Worm (Caenorhabditis elegans) whole organism, mixed stage, embryonic: Measurements from ENCODE around the gene sre-30.

ENCODE experiments used
- drap-1 ChIP-seq: fragments of 200-800 bp; sonication (Bioruptor generic); optimal IDR thresholded peaks from 3 replicates; lab custom pipeline; 2018; ENCODE audit warnings: mild to moderate bottlenecking, missing genetic modification characterization, missing compliant biosample characterization
- elt-3 ChIP-seq: fragments of 150-350 bp; optimal IDR thresholded peaks from 2 replicates; lab custom pipeline; 2014; ENCODE audit warnings: missing biosample characterization, missing genetic modification characterization
- nhr-12 ChIP-seq: fragments of 150-350 bp; optimal IDR thresholded peaks from 2 replicates; lab custom pipeline; 2014; ENCODE audit warnings: missing biosample characterization, missing genetic modification characterization
- nhr-76 ChIP-seq: sonication (generic microtip); optimal IDR thresholded peaks from 2 replicates; lab custom pipeline; 2017; ENCODE audit warnings: missing biosample characterization, missing genetic modification characterization
- pha-4 ChIP-seq: fragments of 150-350 bp; optimal IDR thresholded peaks from 2 replicates; lab custom pipeline; 2018; ENCODE audit warnings: missing biosample characterization, missing genetic modification reagents, missing genetic modification characterization
- unc-62 ChIP-seq: fragments of 150-350 bp; optimal IDR thresholded peaks from 2 replicates; lab custom pipeline; 2014; ENCODE audit warnings: missing biosample characterization, missing genetic modification reagents, missing genetic modification characterization

DNA sequence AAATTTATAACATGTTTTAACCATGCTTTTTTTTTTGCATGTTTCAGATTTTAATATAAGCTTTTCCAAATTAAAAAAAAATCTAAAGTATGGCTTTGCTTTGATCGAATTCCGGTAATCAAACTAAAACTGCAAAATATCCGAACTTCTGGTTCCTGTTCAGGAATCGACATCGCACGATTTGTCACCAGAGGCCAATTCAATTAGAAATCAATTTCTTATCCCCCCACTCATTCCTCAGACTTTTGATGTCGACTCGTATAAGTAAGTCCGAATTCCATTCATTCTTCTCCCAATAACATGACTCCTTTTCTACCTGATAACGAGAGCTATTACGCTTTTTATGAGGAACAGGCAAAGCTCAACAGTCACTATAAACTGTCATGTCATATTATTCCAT lies 41.9 kb upstream of the sre-30 start, which contains the start of gene srh-27:
- TF ChIP-seq nhr-12 (tag; lab: Kevin White, UChicago) (no peak), drap-1 (GFP tag; lab: Kevin White, UChicago) (no peak), pha-4 (tag; lab: Kevin White, UChicago) (no peak), unc-62 (GFP tag; lab: Kevin White, UChicago) (no peak), elt-3 (no peak), nhr-76 (no peak)
